Worm (Caenorhabditis elegans): Measurements from ENCODE around the gene Y4C6B.1.

The Y4C6B.1 gene

DNA sequence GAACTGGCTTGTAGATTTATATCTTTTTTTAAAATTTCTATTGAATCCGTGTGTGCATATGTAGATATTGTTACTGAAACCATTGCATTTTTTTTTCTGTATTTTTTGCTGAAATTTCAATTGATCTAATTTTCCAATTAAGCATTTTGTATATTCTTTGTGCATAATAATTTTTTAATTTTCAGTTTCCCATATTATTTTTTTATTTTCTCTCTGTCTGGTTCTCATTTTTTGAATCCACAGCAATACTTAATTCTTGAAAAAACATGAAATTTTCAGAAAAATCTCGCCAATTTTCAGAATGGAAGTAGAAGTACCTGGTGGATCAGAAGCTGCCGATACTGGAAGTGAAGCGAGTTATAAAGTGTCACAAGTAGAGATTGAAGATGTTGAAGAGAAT lies 12.3 kb downstream of the Y4C6B.1 start, which contains the start of gene sand-1:
sand-1 (plus strand) TSS at position 301 of the 400 bp plus-strand sequence.
- no peak for TF ChIP-seq ceh-39 (tag; optimal IDR thresholded peaks at IDR 0.05)
- no peak for TF ChIP-seq ces-1 (GFP tag; optimal IDR thresholded peaks at IDR 0.05)
- TF ChIP-seq mep-1 (tag; optimal IDR thresholded peaks at IDR 0.05): no peak
- no peak for TF ChIP-seq unc-39 (tag; optimal IDR thresholded peaks at IDR 0.05)
- TF ChIP-seq unc-120 (tag; optimal IDR thresholded peaks at IDR 0.05; ENCODE audit: poor library complexity, severe bottlenecking): no peak
- TF ChIP-seq flh-1 (GFP tag; optimal IDR thresholded peaks at IDR 0.05): no peak
- TF ChIP-seq snpc-4 (tag; optimal IDR thresholded peaks at IDR 0.05): no peak
- no peak for TF ChIP-seq ceh-43 (GFP tag; optimal IDR thresholded peaks at IDR 0.05)
- TF ChIP-seq bed-3 (GFP tag; optimal IDR thresholded peaks at IDR 0.05): no peak
- TF ChIP-seq nhr-12 (tag; optimal IDR thresholded peaks at IDR 0.05): no peak
- TF ChIP-seq mab-5 (tag; optimal IDR thresholded peaks at IDR 0.05): no peak
- TF ChIP-seq blmp-1 (tag; optimal IDR thresholded peaks at IDR 0.05): no peak
- no peak for TF ChIP-seq unc-62 (GFP tag; optimal IDR thresholded peaks at IDR 0.05)
- TF ChIP-seq drap-1 (GFP tag; optimal IDR thresholded peaks at IDR 0.05): no peak

DNA sequence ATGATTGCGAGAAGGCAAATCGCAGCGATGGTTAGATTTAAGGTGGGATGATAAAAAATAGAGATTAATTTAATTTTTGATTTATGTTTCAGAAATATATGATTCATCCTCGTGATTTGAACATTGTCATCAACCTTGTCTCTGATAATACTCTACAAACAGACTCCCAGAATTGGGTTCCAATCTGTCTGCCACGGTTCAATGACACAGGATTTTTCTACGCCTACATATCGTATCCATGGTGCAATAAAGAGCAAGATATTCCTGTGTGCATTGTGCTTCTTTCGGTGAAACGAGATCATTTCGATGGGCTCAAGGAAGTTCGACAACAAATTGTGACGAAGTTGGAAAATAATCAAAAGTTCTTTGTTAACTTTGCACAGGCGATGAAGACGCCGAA lies 13.6 kb downstream of the Y4C6B.1 start:
- TF ChIP-seq tbx-8 (GFP tag; optimal IDR thresholded peaks at IDR 0.05) (no peak), nhr-237 (tag; optimal IDR thresholded peaks at IDR 0.05) (no peak), blmp-1 (tag; optimal IDR thresholded peaks at IDR 0.05) (no peak), flh-1 (GFP tag; optimal IDR thresholded peaks at IDR 0.05) (no peak)

DNA sequence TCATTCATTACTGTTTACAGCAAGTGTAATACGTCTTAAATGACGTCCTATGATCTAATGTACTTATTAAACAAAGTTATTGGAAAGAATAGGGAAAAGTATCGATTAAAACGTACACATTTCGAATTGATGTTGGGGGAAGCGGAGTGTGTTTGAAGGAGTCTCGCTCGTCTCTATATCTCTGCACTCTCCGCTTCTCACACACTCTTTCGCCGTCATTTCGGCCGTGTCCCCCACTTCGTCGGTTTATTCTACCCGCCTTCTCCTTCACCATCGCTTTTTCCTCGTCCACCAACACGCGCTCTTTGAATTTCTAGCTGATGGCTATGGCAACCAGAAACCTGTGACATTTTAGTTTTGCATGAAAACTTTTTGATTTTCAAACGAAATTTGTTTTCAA lies 14.6 kb downstream of the Y4C6B.1 start:
- peak; percentile 43 for TF ChIP-seq ces-1 (GFP tag; optimal IDR thresholded peaks at IDR 0.05)
- no peak for TF ChIP-seq hlh-1 (tag; optimal IDR thresholded peaks at IDR 0.05)
- peak; percentile 71 for TF ChIP-seq ham-2 (GFP tag; optimal IDR thresholded peaks at IDR 0.05)
- no peak for TF ChIP-seq mab-5 (tag; optimal IDR thresholded peaks at IDR 0.05)
- no peak for TF ChIP-seq flh-1 (GFP tag; optimal IDR thresholded peaks at IDR 0.05)
- no peak for TF ChIP-seq ceh-83 (GFP tag; optimal IDR thresholded peaks at IDR 0.05)

DNA sequence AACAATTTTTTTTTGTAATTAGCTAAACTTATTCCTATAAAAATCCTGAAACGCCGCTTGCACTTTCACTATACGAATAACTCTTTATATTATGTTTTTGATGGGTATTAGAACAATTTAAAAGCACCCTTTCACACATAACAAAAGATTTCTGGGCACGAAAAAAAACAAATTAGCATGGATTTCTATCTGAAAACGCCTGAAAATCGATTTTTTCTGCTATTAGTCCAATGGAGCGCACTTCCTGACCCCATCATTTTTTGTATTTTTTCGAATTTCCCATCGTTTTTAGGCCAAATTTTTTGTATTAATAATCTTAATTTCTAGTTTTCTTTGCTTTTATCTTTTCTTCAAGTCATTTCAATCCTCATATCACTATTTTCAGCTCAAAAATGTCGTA lies 15.1 kb downstream of the Y4C6B.1 start, which contains the start of gene F41H10.3:
F41H10.3 (plus strand) TSS at position 388 of the 400 bp plus-strand sequence.
- no peak for TF ChIP-seq ham-2 (GFP tag; optimal IDR thresholded peaks at IDR 0.05)
- TF ChIP-seq unc-39 (tag; optimal IDR thresholded peaks at IDR 0.05): no peak
- no peak for TF ChIP-seq nhr-237 (tag; optimal IDR thresholded peaks at IDR 0.05)
- no peak for TF ChIP-seq pha-4 (tag; optimal IDR thresholded peaks at IDR 0.05)
- TF ChIP-seq cnd-1 (tag; optimal IDR thresholded peaks at IDR 0.05): no peak
- TF ChIP-seq zip-8 (tag; optimal IDR thresholded peaks at IDR 0.05): no peak
- TF ChIP-seq ceh-39 (tag; optimal IDR thresholded peaks at IDR 0.05): no peak
- no peak for TF ChIP-seq nhr-76 (tag; optimal IDR thresholded peaks at IDR 0.05)
- TF ChIP-seq mep-1 (tag; optimal IDR thresholded peaks at IDR 0.05): no peak
- no peak for TF ChIP-seq flh-1 (GFP tag; optimal IDR thresholded peaks at IDR 0.05)
- TF ChIP-seq lin-32 (GFP tag; optimal IDR thresholded peaks at IDR 0.05): no peak
- TF ChIP-seq nhr-2 (tag; optimal IDR thresholded peaks at IDR 0.05): no peak
- TF ChIP-seq bed-3 (GFP tag; optimal IDR thresholded peaks at IDR 0.05): no peak

DNA sequence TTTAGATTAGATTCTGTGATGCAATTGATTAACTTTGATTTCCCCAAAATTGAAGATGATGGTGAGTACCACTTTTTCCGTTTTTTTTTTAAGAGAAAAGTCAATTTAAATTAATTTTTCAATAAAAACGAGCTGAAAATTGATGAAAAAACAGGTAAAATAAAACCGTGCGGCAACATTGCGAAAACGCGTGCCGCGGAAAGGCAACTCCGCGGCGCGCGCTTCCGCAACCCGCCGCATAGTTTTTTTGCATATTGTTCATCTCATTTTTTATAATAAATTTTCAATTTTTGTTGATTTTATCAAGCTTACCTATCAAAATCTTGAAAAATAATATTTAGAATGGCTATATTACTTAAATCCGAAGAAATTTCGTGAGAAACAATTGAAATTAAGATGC lies 16.6 kb downstream of the Y4C6B.1 start:
- TF ChIP-seq sptf-1 (tag; optimal IDR thresholded peaks at IDR 0.05) (peak; percentile 71), nhr-2 (tag; optimal IDR thresholded peaks at IDR 0.05) (no peak), blmp-1 (tag; optimal IDR thresholded peaks at IDR 0.05) (no peak), zip-8 (tag; optimal IDR thresholded peaks at IDR 0.05) (no peak), nhr-12 (tag; optimal IDR thresholded peaks at IDR 0.05) (no peak), lin-32 (GFP tag; optimal IDR thresholded peaks at IDR 0.05) (no peak), mls-2 (tag; optimal IDR thresholded peaks at IDR 0.05) (no peak), nhr-28 (tag; optimal IDR thresholded peaks at IDR 0.05) (no peak), mab-5 (tag; optimal IDR thresholded peaks at IDR 0.05) (no peak), ztf-11 (tag; optimal IDR thresholded peaks at IDR 0.05) (no peak), drap-1 (GFP tag; optimal IDR thresholded peaks at IDR 0.05) (no peak), ham-2 (GFP tag; optimal IDR thresholded peaks at IDR 0.05) (no peak), ceh-83 (GFP tag; optimal IDR thresholded peaks at IDR 0.05) (no peak), cnd-1 (tag; optimal IDR thresholded peaks at IDR 0.05) (no peak), elt-3 (tag; optimal IDR thresholded peaks at IDR 0.05) (no peak), mep-1 (tag; optimal IDR thresholded peaks at IDR 0.05) (peak; percentile 68), lin-13 (tag; optimal IDR thresholded peaks at IDR 0.05) (no peak), hlh-1 (tag; optimal IDR thresholded peaks at IDR 0.05) (no peak), tbx-8 (GFP tag; optimal IDR thresholded peaks at IDR 0.05) (no peak), flh-1 (GFP tag; optimal IDR thresholded peaks at IDR 0.05) (no peak), nhr-237 (tag; optimal IDR thresholded peaks at IDR 0.05) (peak; percentile 65), nhr-76 (tag; optimal IDR thresholded peaks at IDR 0.05) (no peak), unc-62 (GFP tag; optimal IDR thresholded peaks at IDR 0.05) (no peak), lsy-2 (tag; optimal IDR thresholded peaks at IDR 0.05) (peak; percentile 54), ceh-39 (tag; optimal IDR thresholded peaks at IDR 0.05) (peak; percentile 6), ces-1 (GFP tag; optimal IDR thresholded peaks at IDR 0.05) (peak; percentile 20), unc-120 (tag; optimal IDR thresholded peaks at IDR 0.05; ENCODE audit: poor library complexity, severe bottlenecking) (peak; percentile 43), bed-3 (GFP tag; optimal IDR thresholded peaks at IDR 0.05) (no peak), snpc-4 (tag; optimal IDR thresholded peaks at IDR 0.05) (no peak), elt-1 (tag; optimal IDR thresholded peaks at IDR 0.05; ENCODE audit: borderline replicate concordance, insufficient read depth) (no peak), pha-4 (tag; optimal IDR thresholded peaks at IDR 0.05) (no peak), M03D4.4 (tag; optimal IDR thresholded peaks at IDR 0.05) (peak; percentile 79), sem-2 (GFP tag; optimal IDR thresholded peaks at IDR 0.05) (no peak), unc-39 (tag; optimal IDR thresholded peaks at IDR 0.05) (no peak), ceh-43 (GFP tag; optimal IDR thresholded peaks at IDR 0.05) (peak; percentile 0)
